Worm (Caenorhabditis elegans) whole organism, young adult: ENCODE measurements around the gene mrps-35.
A peak's percentile ranks its signal among the peaks of the same experiment; 100 is the strongest.

Source experiments
- B0261.1 ChIP-seq: sonication (generic microtip); optimal IDR thresholded peaks from 2 replicates; lab custom pipeline; 2016; ENCODE audit warnings: mild to moderate bottlenecking, missing genetic modification characterization, moderate library complexity, missing compliant biosample characterization
- B0336.3 ChIP-seq: fragments of 200-800 bp; sonication (Bioruptor generic); IDR thresholded peaks from 2 replicates; pipeline ENCODE4 v1.3.6; 2022; ENCODE audit warnings: missing genetic modification characterization, missing compliant biosample characterization
- F33H1.4 ChIP-seq: fragments of 200-800 bp; sonication (Bioruptor generic); IDR thresholded peaks from 2 replicates; pipeline ENCODE4 v1.3.6; 2022; ENCODE audit warnings: missing genetic modification reagents, missing genetic modification characterization, missing compliant biosample characterization
- F37B4.10 ChIP-seq: fragments of 200-800 bp; sonication (Bioruptor generic); IDR thresholded peaks from 2 replicates; pipeline ENCODE4 v1.3.6; 2022; ENCODE audit warnings: missing genetic modification characterization, missing compliant biosample characterization
- K12H6.12 ChIP-seq: fragments of 200-800 bp; sonication (Bioruptor generic); optimal IDR thresholded peaks from 2 replicates; lab custom pipeline; 2018; ENCODE audit warnings: mild to moderate bottlenecking, missing genetic modification characterization, missing compliant biosample characterization
- aptf-2 ChIP-seq: fragments of 200-800 bp; sonication (Bioruptor generic); conservative IDR thresholded peaks from 2 replicates; pipeline ENCODE4 v1.3.6; 2022; ENCODE audit warnings: missing genetic modification reagents, missing genetic modification characterization, missing compliant biosample characterization
- attf-5 ChIP-seq: fragments of 200-800 bp; sonication (Bioruptor generic); optimal IDR thresholded peaks from 2 replicates; lab custom pipeline; 2018; ENCODE audit warnings: mild to moderate bottlenecking, missing genetic modification characterization, missing compliant biosample characterization
- cebp-1 ChIP-seq, 2 experiments: fragments of 200-800 bp in 1 of 2; sonication (Bioruptor generic) in 1 of 2; sonication (generic microtip) in 1 of 2; IDR thresholded peaks in 1 of 2; optimal IDR thresholded peaks in 1 of 2; 2 replicates each; pipeline versions ENCODE4 v1.3.6 to Lab custom; 2017 to 2022; ENCODE audit warnings: missing compliant biosample characterization in 2 of 2, missing genetic modification characterization in 2 of 2, mild to moderate bottlenecking in 1 of 2, missing genetic modification reagents in 1 of 2, moderate library complexity in 1 of 2
- ceh-27 ChIP-seq: fragments of 200-800 bp; sonication (Bioruptor generic); optimal IDR thresholded peaks from 2 replicates; lab custom pipeline; 2018; ENCODE audit warnings: mild to moderate bottlenecking, missing genetic modification characterization, moderate library complexity, missing compliant biosample characterization
- ceh-40 ChIP-seq: fragments of 200-800 bp; sonication (Bioruptor generic); IDR thresholded peaks from 2 replicates; pipeline ENCODE4 v1.3.6; 2022; ENCODE audit warnings: missing genetic modification characterization, missing compliant biosample characterization
- ceh-58 ChIP-seq: fragments of 200-800 bp; sonication (Bioruptor generic); IDR thresholded peaks from 2 replicates; pipeline ENCODE4 v1.3.6; 2022; ENCODE audit warnings: missing genetic modification characterization, missing compliant biosample characterization
- dox-1 ChIP-seq: fragments of 200-800 bp; sonication (Bioruptor generic); IDR thresholded peaks from 2 replicates; pipeline ENCODE4 v1.3.6; 2022; ENCODE audit warnings: missing genetic modification reagents, missing genetic modification characterization, missing compliant biosample characterization
- dpl-1 ChIP-seq: fragments of 150-350 bp; optimal IDR thresholded peaks from 2 replicates; lab custom pipeline; 2014; ENCODE audit warnings: missing biosample characterization, missing genetic modification reagents, missing genetic modification characterization
- ekl-4 ChIP-seq: fragments of 200-800 bp; sonication (Bioruptor generic); IDR thresholded peaks from 2 replicates; pipeline ENCODE4 v1.3.6; 2022; ENCODE audit warnings: missing genetic modification reagents, missing genetic modification characterization, missing compliant biosample characterization
- him-1 ChIP-seq: sonication (generic microtip); optimal IDR thresholded peaks from 2 replicates; lab custom pipeline; 2016; ENCODE audit warnings: missing genotype, missing genetic modification reagents, missing genetic modification characterization, missing compliant biosample characterization
- hlh-12 ChIP-seq: sonication (generic microtip); optimal IDR thresholded peaks from 2 replicates; lab custom pipeline; 2016; ENCODE audit warnings: missing genetic modification characterization, missing compliant biosample characterization
- hlh-26 ChIP-seq: fragments of 200-800 bp; sonication (Bioruptor generic); conservative IDR thresholded peaks from 2 replicates; pipeline ENCODE4 v1.3.6; 2022; ENCODE audit warnings: missing genetic modification reagents, missing genetic modification characterization, missing compliant biosample characterization
- hrde-1 ChIP-seq: sonication (generic microtip); optimal IDR thresholded peaks from 2 replicates; lab custom pipeline; 2016; ENCODE audit warnings: missing genetic modification characterization, mild to moderate bottlenecking, missing compliant biosample characterization, moderate library complexity, missing genotype, missing genetic modification reagents, borderline replicate concordance
- lag-1 ChIP-seq: fragments of 200-800 bp; sonication (Bioruptor generic); IDR thresholded peaks from 2 replicates; pipeline ENCODE4 v1.3.6; 2022; ENCODE audit warnings: missing genetic modification reagents, missing genetic modification characterization, missing compliant biosample characterization
- let-526 ChIP-seq: fragments of 200-800 bp; sonication (Bioruptor generic); IDR thresholded peaks from 2 replicates; pipeline ENCODE4 v1.3.6; 2022; ENCODE audit warnings: missing genetic modification reagents, missing genetic modification characterization, missing compliant biosample characterization
- lin-35 ChIP-seq, 3 experiments: fragments of 150-350 bp in 2 of 3; sonication (generic microtip) in 1 of 3; optimal IDR thresholded peaks; 2 replicates each; lab custom pipeline; 2014 to 2018; ENCODE audit warnings: missing biosample characterization in 3 of 3, missing genetic modification characterization in 3 of 3, missing genetic modification reagents in 3 of 3
- lin-54 ChIP-seq: fragments of 200-800 bp; sonication (Bioruptor generic); optimal IDR thresholded peaks from 2 replicates; lab custom pipeline; 2018; ENCODE audit warnings: mild to moderate bottlenecking, missing genetic modification characterization, missing compliant biosample characterization
- madf-6 ChIP-seq: fragments of 200-800 bp; sonication (Bioruptor generic); IDR thresholded peaks from 2 replicates; pipeline ENCODE4 v1.3.6; 2022; ENCODE audit warnings: missing genetic modification reagents, missing genetic modification characterization, missing compliant biosample characterization
- mcd-1 ChIP-seq: fragments of 200-800 bp; sonication (Bioruptor generic); IDR thresholded peaks from 2 replicates; pipeline ENCODE4 v1.3.6; 2022; ENCODE audit warnings: missing genetic modification reagents, missing genetic modification characterization, missing compliant biosample characterization
- nfyb-1 ChIP-seq: fragments of 200-800 bp; sonication (Bioruptor generic); IDR thresholded peaks from 2 replicates; pipeline ENCODE4 v1.3.6; 2022; ENCODE audit warnings: missing genetic modification reagents, missing genetic modification characterization, missing compliant biosample characterization
- nhr-120 ChIP-seq: fragments of 200-800 bp; sonication (Bioruptor generic); IDR thresholded peaks from 2 replicates; pipeline ENCODE4 v1.3.6; 2022; ENCODE audit warnings: missing genetic modification characterization, missing compliant biosample characterization
- nhr-80 ChIP-seq: sonication (generic microtip); optimal IDR thresholded peaks from 2 replicates; lab custom pipeline; 2016; ENCODE audit warnings: missing genetic modification characterization, missing compliant biosample characterization
- nhr-90 ChIP-seq: sonication (generic microtip); optimal IDR thresholded peaks from 2 replicates; lab custom pipeline; 2016; ENCODE audit warnings: missing genotype, mild to moderate bottlenecking, missing genetic modification characterization, missing compliant biosample characterization
- pbrm-1 ChIP-seq: fragments of 200-800 bp; sonication (Bioruptor generic); IDR thresholded peaks from 2 replicates; pipeline ENCODE4 v1.3.6; 2022; ENCODE audit warnings: missing genetic modification reagents, missing genetic modification characterization, missing compliant biosample characterization
- rcor-1 ChIP-seq: fragments of 200-800 bp; sonication (Bioruptor generic); IDR thresholded peaks from 2 replicates; pipeline ENCODE4 v1.3.6; 2022; ENCODE audit warnings: missing genetic modification reagents, missing genetic modification characterization, missing compliant biosample characterization
- rec-8 ChIP-seq, 2 experiments: sonication (generic microtip); optimal IDR thresholded peaks; 2 replicates each; lab custom pipeline; 2016; ENCODE audit warnings: mild to moderate bottlenecking in 2 of 2, missing genetic modification characterization in 2 of 2, missing genetic modification reagents in 2 of 2, missing genotype in 2 of 2, missing biosample characterization in 1 of 2, missing compliant biosample characterization in 1 of 2, moderate library complexity in 1 of 2
- repo-1 ChIP-seq: sonication (generic microtip); optimal IDR thresholded peaks from 2 replicates; lab custom pipeline; 2017; ENCODE audit warnings: mild to moderate bottlenecking, missing genetic modification characterization, missing compliant biosample characterization
- sdz-38 ChIP-seq: sonication (generic microtip); optimal IDR thresholded peaks from 2 replicates; lab custom pipeline; 2016; ENCODE audit warnings: missing genotype, missing genetic modification characterization, missing compliant biosample characterization
- snpc-1.3 ChIP-seq: sonication (generic microtip); optimal IDR thresholded peaks from 2 replicates; lab custom pipeline; 2017; ENCODE audit warnings: missing genetic modification characterization, mild to moderate bottlenecking, missing compliant biosample characterization, antibody characterized with exemption, moderate library complexity, missing genotype, missing genetic modification reagents; ENCODE audit not compliant: insufficient read depth
- snpc-3.4 ChIP-seq: sonication (generic microtip); optimal IDR thresholded peaks from 2 replicates; lab custom pipeline; 2017; ENCODE audit warnings: missing genetic modification characterization, mild to moderate bottlenecking, missing compliant biosample characterization, antibody characterized with exemption, moderate library complexity, missing genotype, missing genetic modification reagents
- snpc-4 ChIP-seq, 5 experiments: fragments of 150-350 bp in 1 of 5; sonication (generic microtip) in 4 of 5; optimal IDR thresholded peaks; 2 replicates each; lab custom pipeline; 2014 to 2018; ENCODE audit warnings: missing genetic modification characterization in 5 of 5, missing biosample characterization in 3 of 5, antibody characterized with exemption in 2 of 5, mild to moderate bottlenecking in 2 of 5, missing compliant biosample characterization in 2 of 5, missing genotype in 2 of 5, moderate library complexity in 2 of 5, missing genetic modification reagents in 1 of 5
- xnd-1 ChIP-seq: sonication (generic microtip); optimal IDR thresholded peaks from 2 replicates; lab custom pipeline; 2016; ENCODE audit warnings: missing genotype, missing genetic modification reagents, missing genetic modification characterization, missing compliant biosample characterization
- zfh-2 ChIP-seq: fragments of 200-800 bp; sonication (Bioruptor generic); conservative IDR thresholded peaks from 2 replicates; pipeline ENCODE4 v1.3.6; 2022; ENCODE audit warnings: missing genetic modification reagents, missing genetic modification characterization, missing compliant biosample characterization
- ztf-18 ChIP-seq: sonication (generic microtip); optimal IDR thresholded peaks from 2 replicates; lab custom pipeline; 2016; ENCODE audit warnings: missing genotype, mild to moderate bottlenecking, missing genetic modification characterization, missing compliant biosample characterization
- ztf-25 ChIP-seq: fragments of 200-800 bp; sonication (Bioruptor generic); IDR thresholded peaks from 2 replicates; pipeline ENCODE4 v1.3.6; 2022; ENCODE audit warnings: missing genetic modification reagents, missing genetic modification characterization, missing compliant biosample characterization
- ztf-3 ChIP-seq: fragments of 200-800 bp; sonication (Bioruptor generic); optimal IDR thresholded peaks from 2 replicates; lab custom pipeline; 2018; ENCODE audit warnings: mild to moderate bottlenecking, missing genetic modification characterization, missing compliant biosample characterization

The mrps-35 gene

DNA sequence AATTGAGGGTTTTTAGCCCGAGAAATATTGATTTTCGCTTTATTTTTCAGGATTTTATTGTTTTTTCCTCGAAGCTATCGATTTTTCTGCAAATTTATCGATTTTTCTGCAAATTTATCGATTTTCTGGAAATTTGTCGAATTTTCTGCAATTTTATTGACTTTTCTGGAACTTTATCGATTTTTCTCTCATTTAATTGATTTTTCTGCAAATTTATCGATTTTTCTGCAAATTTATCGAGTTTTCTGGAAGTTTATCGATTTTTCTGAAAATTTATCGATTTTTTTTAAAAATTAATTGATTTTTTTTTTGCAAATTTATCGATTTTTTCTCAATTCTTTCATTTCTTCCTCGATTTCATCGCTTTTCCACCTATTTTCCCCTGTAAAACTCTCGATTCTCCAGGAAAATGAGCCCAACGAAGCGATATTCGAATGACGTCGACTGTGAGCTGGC, 12.5 kb downstream of the mrps-35 start, which contains the start of gene gtf-2F2:
TSS of gene gtf-2F2 (plus strand) at position 406 of the 456 bp plus-strand sequence.
- TF ChIP-seq attf-5 (GFP tag; lab: Kevin White, UChicago), result no peak
- no peak for TF ChIP-seq him-1 (tag; lab: Kevin White, UChicago)
- TF ChIP-seq madf-6 (GFP tag; lab: Robert Waterston, UW), result no peak
- no peak for TF ChIP-seq sdz-38 (tag; lab: Kevin White, UChicago)
- TF ChIP-seq nfyb-1 (GFP tag; lab: Robert Waterston, UW), result no peak
- no peak for TF ChIP-seq B0261.1 (tag; lab: Kevin White, UChicago)
- no peak for TF ChIP-seq lin-35 (GFP tag; optimal IDR thresholded peaks at IDR 0.05; lab: Kevin White, UChicago)
- TF ChIP-seq let-526, result no peak
- no peak for TF ChIP-seq snpc-3.4 (tag; lab: Kevin White, UChicago)
- no peak for TF ChIP-seq F37B4.10 (GFP tag; lab: Robert Waterston, UW)
- no peak for TF ChIP-seq rcor-1 (GFP tag; lab: Robert Waterston, UW)
- no peak for TF ChIP-seq ztf-3 (GFP tag; lab: Kevin White, UChicago)
- TF ChIP-seq hlh-26, result no peak
- no peak for TF ChIP-seq nhr-90 (tag; lab: Kevin White, UChicago)

DNA sequence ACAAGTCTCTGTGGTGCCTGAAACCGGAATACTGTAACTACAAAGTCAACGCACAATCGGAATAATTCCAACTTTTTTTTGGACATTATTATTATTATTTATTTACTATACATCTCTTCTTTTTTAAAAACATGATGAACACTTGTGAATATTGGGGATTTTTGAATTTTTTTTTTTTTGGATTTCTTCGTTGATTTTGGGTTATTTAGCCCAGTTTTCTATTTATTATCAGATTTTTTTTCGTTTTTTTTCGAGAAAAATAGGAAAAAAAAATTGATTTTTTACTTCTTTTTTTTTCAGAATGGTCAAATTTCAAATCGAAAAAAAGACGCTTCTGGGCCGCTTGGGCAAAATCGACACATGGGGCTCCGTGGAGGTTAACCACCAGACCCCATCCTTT, 16.9 kb downstream of the mrps-35 start, which contains the start of gene tgt-2:
TSS of gene tgt-2 (plus strand) at position 301 of the 400 bp plus-strand sequence.
- TF ChIP-seq rec-8 (tag; optimal IDR thresholded peaks at IDR 0.05; lab: Kevin White, UChicago) (no peak), nhr-80 (tag; lab: Kevin White, UChicago) (no peak), ceh-40 (GFP tag; lab: Robert Waterston, UW) (no peak)

DNA sequence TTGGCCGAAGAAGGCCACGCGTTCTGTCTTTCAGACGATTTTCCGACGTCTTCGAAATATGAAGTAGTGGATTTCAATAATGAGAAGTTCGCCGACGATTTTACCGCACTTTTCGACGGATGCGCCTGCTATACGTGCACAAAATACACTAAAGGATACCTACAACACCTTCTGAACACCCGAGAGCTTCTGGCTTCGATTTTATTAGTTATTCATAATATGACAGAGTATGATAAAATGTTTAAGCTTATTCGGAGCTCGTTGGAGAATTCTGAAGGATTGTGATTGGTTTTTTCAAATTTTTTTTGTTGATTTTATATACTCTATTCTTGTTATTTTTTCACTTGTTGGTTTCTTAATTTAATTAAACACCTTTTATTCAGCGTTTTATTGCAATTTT, 19.4 kb downstream of the mrps-35 start:
- TF ChIP-seq snpc-4 (GFP tag; optimal IDR thresholded peaks at IDR 0.05; lab: Kevin White, UChicago) (no peak), snpc-4 (tag; optimal IDR thresholded peaks at IDR 0.05; lab: Kevin White, UChicago) (no peak), ztf-18 (tag; lab: Kevin White, UChicago) (no peak), xnd-1 (tag; lab: Kevin White, UChicago) (no peak), pbrm-1 (no peak), F33H1.4 (GFP tag; lab: Robert Waterston, UW) (no peak)

DNA sequence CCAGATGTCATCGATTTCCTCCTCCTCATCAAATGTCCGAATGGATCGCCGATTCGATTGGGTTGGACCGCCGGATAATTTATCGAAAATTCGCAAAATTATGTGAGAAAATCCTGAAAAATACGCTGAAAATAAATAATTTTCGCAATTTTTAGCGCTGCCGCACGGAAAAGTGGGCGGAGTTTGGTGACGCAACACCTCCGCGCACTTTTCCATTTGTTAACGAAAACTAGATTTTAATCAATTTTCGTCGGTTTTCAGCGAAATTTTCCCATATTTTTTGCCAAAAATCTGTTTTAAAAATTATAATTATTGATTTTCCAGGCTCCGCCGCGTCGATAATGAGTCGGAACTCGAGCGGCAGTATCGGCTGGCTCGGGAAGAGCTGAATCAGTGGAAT, 19.9 kb downstream of the mrps-35 start, which contains the start of gene Y39B6A.34:
TSS of gene Y39B6A.34 (plus strand) at position 3 of the 400 bp plus-strand sequence.
- no peak for TF ChIP-seq repo-1 (tag; lab: Kevin White, UChicago)
- TF ChIP-seq B0336.3, result peak; percentile 58
- peak; percentile 39 for TF ChIP-seq snpc-1.3 (tag; lab: Kevin White, UChicago)
- TF ChIP-seq lag-1, result no peak
- TF ChIP-seq hlh-12 (tag; lab: Kevin White, UChicago), result no peak
- no peak for TF ChIP-seq let-526
- 0 out of 2 replicates have a peak, but pooled peaks have one; percentile 19 for TF ChIP-seq zfh-2 (GFP tag; lab: Robert Waterston, UW)
- 0 out of 2 replicates have a peak, but pooled peaks have one; percentile 22 for TF ChIP-seq mcd-1 (GFP tag; lab: Robert Waterston, UW)
- TF ChIP-seq ceh-27, result no peak
- TF ChIP-seq ekl-4 (GFP tag; lab: Robert Waterston, UW), result no peak; the same call in 1 of the 2 replicates
- TF ChIP-seq hrde-1 (tag; lab: Kevin White, UChicago), result no peak
- TF ChIP-seq ztf-18 (tag; lab: Kevin White, UChicago), result peak; percentile 57
- TF ChIP-seq aptf-2, result no peak
- TF ChIP-seq ceh-58 (GFP tag; lab: Robert Waterston, UW), result no peak
- no peak for TF ChIP-seq nhr-120 (GFP tag; lab: Robert Waterston, UW)
- no peak for TF ChIP-seq nhr-80 (tag; lab: Kevin White, UChicago)
- peak; percentile 71 for TF ChIP-seq K12H6.12 (tag; lab: Kevin White, UChicago)
- no peak for TF ChIP-seq ztf-25 (GFP tag; lab: Robert Waterston, UW)
- TF ChIP-seq lin-54 (GFP tag; lab: Kevin White, UChicago), result peak; percentile 7
- no peak for TF ChIP-seq dpl-1 (GFP tag; lab: Kevin White, UChicago)
- peak in 1 of 2 experiments; percentile 13 for TF ChIP-seq rec-8 (tag; optimal IDR thresholded peaks at IDR 0.05; lab: Kevin White, UChicago)
- peak; percentile 56 for TF ChIP-seq dox-1 (GFP tag; lab: Robert Waterston, UW)
- no peak for TF ChIP-seq cebp-1 (GFP tag; IDR thresholded peaks at IDR 0.05; lab: Robert Waterston, UW)
- peak; percentile 55 for TF ChIP-seq cebp-1 (tag; optimal IDR thresholded peaks at IDR 0.05; lab: Kevin White, UChicago)
